Worm (Caenorhabditis elegans) whole organism, L4 larva: ENCODE measurements around the gene F58B4.2.

Experiments used
- F10B5.3 ChIP-seq: sonication (generic microtip); optimal IDR thresholded peaks from 2 replicates; lab custom pipeline; 2016; ENCODE audit warnings: mild to moderate bottlenecking, missing genetic modification characterization, missing compliant biosample characterization
- F26F4.8 ChIP-seq: fragments of 200-800 bp; sonication (Bioruptor generic); conservative IDR thresholded peaks from 2 replicates; pipeline ENCODE4 v1.3.6; 2022; ENCODE audit warnings: missing genetic modification characterization, missing compliant biosample characterization
- F44E2.7 ChIP-seq: fragments of 200-800 bp; sonication (Bioruptor generic); IDR thresholded peaks from 2 replicates; pipeline ENCODE4 v2.1.2; 2022; ENCODE audit warnings: missing genetic modification characterization, missing compliant biosample characterization
- T20F7.1 ChIP-seq: fragments of 200-800 bp; sonication (Bioruptor generic); optimal IDR thresholded peaks from 2 replicates; lab custom pipeline; 2018; ENCODE audit warnings: mild to moderate bottlenecking, missing genetic modification characterization, missing compliant biosample characterization
- T26A8.4 ChIP-seq: fragments of 200-800 bp; sonication (Bioruptor generic); IDR thresholded peaks from 2 replicates; pipeline ENCODE4 v1.3.6; 2022; ENCODE audit warnings: missing genetic modification characterization, missing compliant biosample characterization
- Y48G9A.11 ChIP-seq: fragments of 200-800 bp; sonication (Bioruptor generic); IDR thresholded peaks from 2 replicates; pipeline ENCODE4 v1.3.6; 2022; ENCODE audit warnings: missing genetic modification reagents, missing genetic modification characterization, missing compliant biosample characterization
- Y75B8A.6 ChIP-seq: fragments of 200-800 bp; sonication (Bioruptor generic); IDR thresholded peaks from 2 replicates; pipeline ENCODE4 v1.3.6; 2022; ENCODE audit warnings: missing genetic modification reagents, missing genetic modification characterization, missing compliant biosample characterization
- ZK546.5 ChIP-seq, 2 experiments: sonication (generic microtip); optimal IDR thresholded peaks; 2 replicates each; lab custom pipeline; 2017; ENCODE audit warnings: missing biosample characterization in 2 of 2, missing genetic modification characterization in 2 of 2
- aha-1 ChIP-seq: fragments of 150-350 bp; peaks from one replicate; lab custom pipeline; 2014; ENCODE audit warnings: missing biosample characterization, missing genetic modification characterization
- arid-1 ChIP-seq: fragments of 200-800 bp; sonication (Bioruptor generic); conservative IDR thresholded peaks from 2 replicates; pipeline ENCODE4 v1.3.6; 2022; ENCODE audit warnings: missing genetic modification reagents, missing genetic modification characterization, missing compliant biosample characterization
- ceh-20 ChIP-seq: fragments of 200-800 bp; sonication (Bioruptor generic); IDR thresholded peaks from 2 replicates; pipeline ENCODE4 v1.3.6; 2022; ENCODE audit warnings: missing genetic modification reagents, missing genetic modification characterization, missing compliant biosample characterization
- ceh-28 ChIP-seq: fragments of 150-350 bp; optimal IDR thresholded peaks from 2 replicates; lab custom pipeline; 2014; ENCODE audit warnings: missing biosample characterization, missing genetic modification reagents, missing genetic modification characterization
- ceh-44 ChIP-seq: fragments of 200-800 bp; sonication (Bioruptor generic); IDR thresholded peaks from 2 replicates; pipeline ENCODE4 v1.3.6; 2022; ENCODE audit warnings: missing genetic modification reagents, missing genetic modification characterization, missing compliant biosample characterization
- ceh-62 ChIP-seq: sonication (generic microtip); optimal IDR thresholded peaks from 2 replicates; lab custom pipeline; 2017; ENCODE audit warnings: missing biosample characterization, missing genetic modification characterization
- ces-1 ChIP-seq: fragments of 150-350 bp; sonication (generic microtip); optimal IDR thresholded peaks from 4 replicates; lab custom pipeline; 2014; ENCODE audit warnings: missing biosample characterization, missing genetic modification reagents, missing genetic modification characterization
- cey-2 ChIP-seq: sonication (generic microtip); optimal IDR thresholded peaks from 3 replicates; lab custom pipeline; 2017; ENCODE audit warnings: missing genetic modification characterization, mild to moderate bottlenecking, missing compliant biosample characterization, antibody characterized with exemption, borderline replicate concordance; ENCODE audit not compliant: insufficient read depth
- ctbp-1 ChIP-seq: fragments of 200-800 bp; sonication (Bioruptor generic); IDR thresholded peaks from 2 replicates; pipeline ENCODE4 v1.3.6; 2022; ENCODE audit warnings: missing genetic modification reagents, missing genetic modification characterization, missing compliant biosample characterization
- daf-16 ChIP-seq, 3 experiments: sonication (generic microtip); optimal IDR thresholded peaks; 2 replicates each; lab custom pipeline; 2016 to 2017; ENCODE audit warnings: missing genetic modification characterization in 3 of 3, missing genetic modification reagents in 3 of 3, mild to moderate bottlenecking in 2 of 3, missing compliant biosample characterization in 2 of 3, missing biosample characterization in 1 of 3, moderate library complexity in 1 of 3
- dpl-1 ChIP-seq: fragments of 150-350 bp; optimal IDR thresholded peaks from 2 replicates; lab custom pipeline; 2014; ENCODE audit warnings: missing biosample characterization, missing genetic modification reagents, missing genetic modification characterization
- fkh-10 ChIP-seq: fragments of 150-350 bp; optimal IDR thresholded peaks from 2 replicates; lab custom pipeline; 2014; ENCODE audit warnings: missing biosample characterization, missing genetic modification reagents, missing genetic modification characterization
- gei-8 ChIP-seq: fragments of 200-800 bp; sonication (Bioruptor generic); optimal IDR thresholded peaks from 2 replicates; lab custom pipeline; 2018; ENCODE audit warnings: mild to moderate bottlenecking, missing genetic modification characterization, missing compliant biosample characterization
- hlh-30 ChIP-seq: sonication (generic microtip); optimal IDR thresholded peaks from 2 replicates; lab custom pipeline; 2017; ENCODE audit warnings: antibody characterized with exemption, mild to moderate bottlenecking, missing genetic modification characterization, missing compliant biosample characterization; ENCODE audit not compliant: insufficient read depth
- lin-15B ChIP-seq: fragments of 150-350 bp; sonication (generic microtip); optimal IDR thresholded peaks from 3 replicates; lab custom pipeline; 2014; ENCODE audit warnings: missing biosample characterization, missing genetic modification characterization
- lin-29 ChIP-seq: fragments of 200-800 bp; sonication (Bioruptor generic); IDR thresholded peaks from 2 replicates; pipeline ENCODE4 v1.3.6; 2022; ENCODE audit warnings: missing genetic modification reagents, missing genetic modification characterization, missing compliant biosample characterization
- lsy-2 ChIP-seq, 2 experiments: fragments of 150-350 bp in 1 of 2; sonication (generic microtip) in 1 of 2; optimal IDR thresholded peaks; 2 replicates each; lab custom pipeline; 2014 to 2017; ENCODE audit warnings: missing biosample characterization in 2 of 2, missing genetic modification characterization in 2 of 2
- mxl-3 ChIP-seq: fragments of 200-800 bp; sonication (Bioruptor generic); optimal IDR thresholded peaks from 2 replicates; lab custom pipeline; 2018; ENCODE audit warnings: mild to moderate bottlenecking, missing genetic modification characterization, missing compliant biosample characterization
- nhr-10 ChIP-seq: fragments of 150-350 bp; optimal IDR thresholded peaks from 2 replicates; lab custom pipeline; 2014; ENCODE audit warnings: missing biosample characterization, missing genetic modification characterization
- nhr-102 ChIP-seq: sonication (generic microtip); optimal IDR thresholded peaks from 2 replicates; lab custom pipeline; 2016; ENCODE audit warnings: mild to moderate bottlenecking, missing genetic modification characterization, moderate library complexity, missing compliant biosample characterization
- nhr-42 ChIP-seq: fragments of 200-800 bp; sonication (Bioruptor generic); IDR thresholded peaks from 2 replicates; pipeline ENCODE4 v1.3.6; 2022; ENCODE audit warnings: missing genetic modification characterization, missing compliant biosample characterization
- nhr-76 ChIP-seq: fragments of 150-350 bp; optimal IDR thresholded peaks from 2 replicates; lab custom pipeline; 2014; ENCODE audit warnings: missing biosample characterization, missing genetic modification characterization
- php-3 ChIP-seq: fragments of 200-800 bp; sonication (Bioruptor generic); IDR thresholded peaks from 2 replicates; pipeline ENCODE4 v1.3.6; 2022; ENCODE audit warnings: missing genetic modification reagents, missing genetic modification characterization, missing compliant biosample characterization
- pqm-1 ChIP-seq: sonication (generic microtip); optimal IDR thresholded peaks from 2 replicates; lab custom pipeline; 2017; ENCODE audit warnings: missing biosample characterization, missing genetic modification characterization
- set-16 ChIP-seq: fragments of 200-800 bp; sonication (Bioruptor generic); IDR thresholded peaks from 2 replicates; pipeline ENCODE4 v1.3.6; 2022; ENCODE audit warnings: missing genetic modification reagents, missing genetic modification characterization, missing compliant biosample characterization
- spr-1 ChIP-seq: sonication (generic microtip); optimal IDR thresholded peaks from 2 replicates; lab custom pipeline; 2016; ENCODE audit warnings: mild to moderate bottlenecking, missing genetic modification characterization, missing compliant biosample characterization
- unc-130 ChIP-seq: sonication (generic microtip); optimal IDR thresholded peaks from 2 replicates; lab custom pipeline; 2016; ENCODE audit warnings: missing genetic modification reagents, missing genetic modification characterization, missing compliant biosample characterization
- unc-39 ChIP-seq: sonication (generic microtip); optimal IDR thresholded peaks from 2 replicates; lab custom pipeline; 2017; ENCODE audit warnings: missing biosample characterization, missing genetic modification characterization
- unc-62 ChIP-seq, 3 experiments: fragments of 150-350 bp in 1 of 3; sonication (generic microtip); optimal IDR thresholded peaks in 2 of 3; peaks in 1 of 3; 1 replicate in 1 of 3; 2 replicates in 2 of 3; lab custom pipeline; 2014 to 2017; ENCODE audit warnings: missing biosample characterization in 3 of 3, missing genetic modification characterization in 3 of 3, missing genetic modification reagents in 3 of 3, missing genotype in 1 of 3
- zag-1 ChIP-seq: fragments of 150-350 bp; optimal IDR thresholded peaks from 2 replicates; lab custom pipeline; 2014; ENCODE audit warnings: missing biosample characterization, missing genetic modification characterization
- zfp-2 ChIP-seq: sonication (generic microtip); optimal IDR thresholded peaks from 2 replicates; lab custom pipeline; 2016; ENCODE audit warnings: mild to moderate bottlenecking, missing genetic modification characterization, missing compliant biosample characterization
- zfp-3 ChIP-seq: fragments of 200-800 bp; sonication (Bioruptor generic); conservative IDR thresholded peaks from 2 replicates; pipeline ENCODE4 v1.3.6; 2022; ENCODE audit warnings: missing genetic modification reagents, missing genetic modification characterization, missing compliant biosample characterization
- ztf-7 ChIP-seq: fragments of 150-350 bp; optimal IDR thresholded peaks from 2 replicates; lab custom pipeline; 2014; ENCODE audit warnings: missing biosample characterization, missing genetic modification characterization

F58B4.2 gene

DNA sequence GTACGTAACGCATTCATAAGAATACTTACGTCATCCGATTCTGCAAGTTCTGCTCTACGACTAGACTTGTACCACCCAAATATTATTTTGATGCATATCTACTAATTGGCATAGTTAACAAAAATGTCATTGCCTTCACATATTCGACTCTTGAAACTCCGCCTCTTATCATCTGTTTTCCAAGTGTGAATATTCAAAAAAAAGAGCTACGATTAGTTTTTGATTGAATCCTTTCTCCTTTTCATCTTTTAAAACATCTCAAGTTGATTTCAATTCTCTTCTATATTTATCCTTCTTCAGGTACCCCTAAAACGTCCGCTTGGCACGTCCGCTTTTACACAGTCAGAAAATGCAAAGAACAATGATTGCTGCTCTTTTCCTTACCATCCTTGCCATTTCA is 29.7 kb upstream of the F58B4.2 start, which contains the start of gene F17C11.2:
Gene F17C11.2, plus strand, starts transcription at position 301 of the 400 bp plus-strand sequence.
- no peak for TF ChIP-seq F44E2.7 (GFP tag; lab: Robert Waterston, UW)
- TF ChIP-seq aha-1 (tag; lab: Kevin White, UChicago), result peak; percentile 38

DNA sequence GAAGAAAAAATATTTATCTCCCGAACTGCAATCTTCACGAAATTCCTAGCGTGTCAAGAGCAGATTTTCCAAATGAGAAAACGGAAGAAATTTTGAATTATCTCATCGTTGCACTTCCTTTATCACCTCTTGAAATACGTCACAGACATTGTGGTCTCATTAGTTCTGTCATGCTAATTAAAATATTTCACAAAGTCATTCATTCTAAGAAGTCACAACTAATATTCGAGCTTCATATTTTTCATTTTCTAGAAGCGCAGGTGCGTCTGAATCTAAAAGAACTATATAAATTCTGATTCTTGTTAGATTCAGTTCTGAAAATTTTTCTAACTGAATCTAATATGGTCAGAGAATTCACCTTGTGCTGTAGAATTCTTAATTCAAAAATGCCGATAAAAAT is 28.9 kb upstream of the F58B4.2 start:
- no peak for TF ChIP-seq unc-39 (tag; lab: Kevin White, UChicago)
- TF ChIP-seq set-16 (GFP tag; lab: Robert Waterston, UW), result no peak
- no peak for TF ChIP-seq daf-16 (GFP tag; optimal IDR thresholded peaks at IDR 0.05; lab: Kevin White, UChicago)
- no peak for TF ChIP-seq daf-16 (tag; optimal IDR thresholded peaks at IDR 0.05; lab: Kevin White, UChicago)
- TF ChIP-seq fkh-10 (GFP tag; lab: Kevin White, UChicago), result no peak
- no peak for TF ChIP-seq dpl-1 (GFP tag; lab: Kevin White, UChicago)
- no peak for TF ChIP-seq zag-1 (tag; lab: Kevin White, UChicago)
- no peak for TF ChIP-seq lin-29
- no peak for TF ChIP-seq arid-1
- no peak for TF ChIP-seq F44E2.7 (GFP tag; lab: Robert Waterston, UW)
- TF ChIP-seq ceh-28, result no peak
- no peak for TF ChIP-seq gei-8 (GFP tag; lab: Kevin White, UChicago)

DNA sequence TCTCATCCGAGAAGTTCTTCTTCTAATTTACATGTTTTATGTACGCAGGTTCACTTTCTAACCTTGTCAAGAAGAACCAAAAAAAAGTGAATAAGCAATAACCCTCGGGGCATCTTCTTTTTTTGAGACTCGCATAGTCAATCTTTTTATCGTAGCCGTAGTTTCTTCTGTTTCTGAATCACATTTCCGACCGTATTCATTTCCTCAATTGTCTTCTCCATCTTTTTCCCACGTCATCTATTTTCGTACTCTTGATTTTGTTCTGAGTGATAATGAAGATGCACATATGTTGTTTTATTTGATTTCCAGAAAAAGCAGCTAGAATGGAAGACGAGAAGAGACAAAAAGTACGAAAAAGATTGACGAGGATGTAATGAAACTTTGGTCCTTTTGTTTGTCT is 26.6 kb upstream of the F58B4.2 start:
- TF ChIP-seq fkh-10 (GFP tag; lab: Kevin White, UChicago), result peak; percentile 70
- TF ChIP-seq lsy-2 (tag; optimal IDR thresholded peaks at IDR 0.05; lab: Kevin White, UChicago), result peak in 1 of 2 experiments; percentile 9
- TF ChIP-seq ceh-28, result no peak
- TF ChIP-seq ces-1, result peak; percentile 32

DNA sequence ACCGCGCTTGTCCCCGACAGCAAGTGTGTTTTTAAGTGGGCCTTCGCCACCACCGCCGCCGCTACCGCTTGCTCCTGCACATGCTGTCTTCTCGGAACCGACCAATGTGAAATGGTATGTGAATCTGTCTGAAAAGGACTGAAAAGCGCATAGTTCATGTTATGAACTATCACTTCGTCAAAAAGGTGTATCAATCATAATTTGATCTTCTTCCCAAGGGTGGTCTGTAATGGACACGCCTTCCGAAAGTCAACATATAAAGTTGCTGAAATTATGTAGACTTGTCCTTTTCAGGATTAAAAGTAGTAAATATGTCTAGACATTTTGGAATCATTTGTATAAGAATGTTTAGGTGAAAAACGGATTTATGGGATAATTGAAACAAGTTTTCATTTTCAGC is 23.9 kb upstream of the F58B4.2 start, which contains the start of gene zip-9:
Gene zip-9, plus strand, starts transcription at position 301 of the 400 bp plus-strand sequence.
- TF ChIP-seq unc-130 (GFP tag; lab: Kevin White, UChicago) (no peak), pqm-1 (no peak), F10B5.3 (no peak), Y75B8A.6 (GFP tag; lab: Robert Waterston, UW) (0 out of 2 replicates have a peak, but pooled peaks have one; percentile 18), Y48G9A.11 (no peak), ceh-44 (GFP tag; lab: Robert Waterston, UW) (no peak)

DNA sequence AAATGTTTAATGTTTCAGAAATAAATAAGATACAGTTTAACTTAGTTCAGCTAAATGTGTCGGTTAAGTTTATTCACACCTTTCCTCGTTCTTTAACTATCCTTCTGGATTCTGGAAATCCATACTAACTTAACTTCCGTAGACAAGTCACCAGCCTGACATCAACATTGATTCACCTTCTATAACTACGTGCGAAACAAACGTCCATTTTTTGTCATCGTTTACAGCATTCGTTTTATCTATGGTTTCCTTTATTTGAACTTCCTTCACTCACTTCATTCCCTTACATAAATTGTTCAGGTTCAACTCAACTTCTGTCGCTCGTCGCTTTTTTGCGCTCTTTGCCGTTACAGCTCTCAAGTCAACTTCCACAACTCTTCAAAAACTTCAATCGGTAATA is 22.9 kb upstream of the F58B4.2 start, which contains the start of gene F17C11.26:
Gene F17C11.26, plus strand, starts transcription at position 301 of the 400 bp plus-strand sequence.
- TF ChIP-seq ztf-7 (no peak), hlh-30 (tag; lab: Kevin White, UChicago) (no peak), zfp-2 (tag; lab: Kevin White, UChicago) (no peak), unc-62 (GFP tag; optimal IDR thresholded peaks at IDR 0.05 in 1 of 2; lab: Kevin White, UChicago) (no peak), unc-62 (tag; optimal IDR thresholded peaks at IDR 0.05; lab: Kevin White, UChicago) (no peak), zfp-3 (GFP tag; lab: Robert Waterston, UW) (no peak), Y75B8A.6 (GFP tag; lab: Robert Waterston, UW) (no peak), set-16 (GFP tag; lab: Robert Waterston, UW) (no peak), pqm-1 (no peak), php-3 (GFP tag; lab: Robert Waterston, UW) (no peak)
- TF ChIP-seq, all 104 proteins: peak for 0

DNA sequence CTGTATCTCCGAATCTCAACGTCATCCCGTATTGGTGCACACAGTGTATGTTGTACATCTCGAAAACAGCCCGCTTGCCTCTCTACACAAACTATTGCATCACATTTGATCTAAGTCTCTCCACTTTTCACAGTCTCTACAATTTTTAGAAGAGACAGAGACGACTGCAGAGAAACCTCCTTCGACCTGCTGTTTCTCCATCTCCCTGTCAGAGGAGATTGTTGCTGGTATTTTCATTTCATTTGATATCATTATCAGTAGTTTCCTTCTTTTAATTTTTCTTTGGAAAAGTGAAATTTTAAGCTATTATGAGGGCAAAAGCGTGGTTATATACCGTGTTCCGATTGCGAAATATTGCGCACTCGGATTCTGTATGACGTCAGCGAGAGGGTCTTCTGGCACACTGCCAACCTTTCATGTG is 22.3 kb upstream of the F58B4.2 start:
- TF ChIP-seq T20F7.1 (GFP tag; lab: Kevin White, UChicago) (peak; percentile 28), set-16 (GFP tag; lab: Robert Waterston, UW) (no peak), ZK546.5 (tag; optimal IDR thresholded peaks at IDR 0.05; lab: Kevin White, UChicago) (no peak), ceh-62 (no peak), lin-29 (no peak), lin-15B (tag; lab: Kevin White, UChicago) (no peak), mxl-3 (GFP tag; lab: Kevin White, UChicago) (peak; percentile 75), nhr-102 (tag; lab: Kevin White, UChicago) (peak; percentile 82), F26F4.8 (GFP tag; lab: Robert Waterston, UW) (no peak), nhr-42 (GFP tag; lab: Robert Waterston, UW) (no peak), T26A8.4 (GFP tag; lab: Robert Waterston, UW) (peak; percentile 77; the same call in 1 of the 2 replicates), nhr-10 (tag; lab: Kevin White, UChicago) (peak; percentile 71), spr-1 (tag; lab: Kevin White, UChicago) (peak; percentile 71), ceh-20 (no peak), nhr-76 (tag; lab: Kevin White, UChicago) (no peak), cey-2 (tag; lab: Kevin White, UChicago) (peak; percentile 51), ctbp-1 (no peak), zag-1 (tag; lab: Kevin White, UChicago) (no peak)
